Fruit fly (Drosophila melanogaster) whole organism, embryonic: ENCODE results near the gene nop5.
A peak's percentile ranks its signal among the peaks of the same experiment; 100 is the strongest.

Source experiments
- Ada2b ChIP-seq: fragments of 200-800 bp; sonication (Bioruptor generic); IDR thresholded peaks from 2 replicates; pipeline ENCODE4 v1.3.6; 2022; ENCODE audit warnings: missing biosample characterization, missing genetic modification characterization
- Atf-2 ChIP-seq: fragments of 200-800 bp; sonication (Bioruptor generic); optimal IDR thresholded peaks from 2 replicates; lab custom pipeline; 2016; ENCODE audit warnings: missing biosample characterization, missing genetic modification characterization
- Awh ChIP-seq: fragments of 200-800 bp; sonication (Bioruptor generic); IDR thresholded peaks from 2 replicates; pipeline ENCODE4, ENCODE4 v1.3.6; 2022; ENCODE audit warnings: missing biosample characterization, missing genetic modification characterization
- BtbVII ChIP-seq: fragments of 200-800 bp; sonication (Bioruptor generic); optimal IDR thresholded peaks from 3 replicates; lab custom pipeline; 2017; ENCODE audit warnings: missing biosample characterization, mild to moderate bottlenecking, missing genetic modification characterization
- CG10565 ChIP-seq: fragments of 200-800 bp; sonication (Bioruptor generic); optimal IDR thresholded peaks from 3 replicates; lab custom pipeline; 2016; ENCODE audit warnings: missing biosample characterization, mild to moderate bottlenecking, missing genetic modification characterization
- CG11398 ChIP-seq: fragments of 200-800 bp; sonication (Bioruptor generic); optimal IDR thresholded peaks from 2 replicates; lab custom pipeline; 2016; ENCODE audit warnings: missing biosample characterization, missing genetic modification characterization
- CG12744 ChIP-seq: fragments of 200-800 bp; sonication (Bioruptor generic); optimal IDR thresholded peaks from 2 replicates; lab custom pipeline; 2016; ENCODE audit warnings: missing biosample characterization, missing genetic modification characterization
- CG12769 ChIP-seq: fragments of 200-800 bp; sonication (Bioruptor generic); optimal IDR thresholded peaks from 2 replicates; lab custom pipeline; 2019; ENCODE audit warnings: missing biosample characterization, mild to moderate bottlenecking, missing genetic modification characterization, moderate library complexity
- CG13287 ChIP-seq: fragments of 200-800 bp; sonication (Bioruptor generic); IDR thresholded peaks from 2 replicates; pipeline ENCODE4 v1.3.6; 2022; ENCODE audit warnings: missing biosample characterization, missing genetic modification characterization; ENCODE audit not compliant: partially characterized antibody
- CG13296 ChIP-seq: fragments of 200-800 bp; sonication (Bioruptor generic); optimal IDR thresholded peaks from 3 replicates; lab custom pipeline; 2018; ENCODE audit warnings: missing biosample characterization, mild to moderate bottlenecking, missing genetic modification characterization
- CG14860 ChIP-seq: fragments of 200-800 bp; sonication (Bioruptor generic); IDR thresholded peaks from 3 replicates; pipeline ENCODE4 v1.3.6; 2022; ENCODE audit warnings: missing biosample characterization, missing genetic modification characterization; ENCODE audit not compliant: partially characterized antibody
- CG15696 ChIP-seq: fragments of 200-800 bp; sonication (Bioruptor generic); optimal IDR thresholded peaks from 2 replicates; lab custom pipeline; 2019; ENCODE audit warnings: missing biosample characterization, mild to moderate bottlenecking, missing genetic modification characterization, moderate library complexity
- CG1603 ChIP-seq: fragments of 200-800 bp; sonication (Bioruptor generic); optimal IDR thresholded peaks from 2 replicates; lab custom pipeline; 2019; ENCODE audit warnings: missing biosample characterization, mild to moderate bottlenecking, missing genetic modification characterization, moderate library complexity
- CG16863 ChIP-seq: fragments of 200-800 bp; sonication (Bioruptor generic); optimal IDR thresholded peaks from 3 replicates; lab custom pipeline; 2016; ENCODE audit warnings: missing biosample characterization, missing genetic modification characterization
- CG2129 ChIP-seq: fragments of 200-800 bp; sonication (Bioruptor generic); IDR thresholded peaks from 2 replicates; pipeline ENCODE4 v1.3.6; 2022; ENCODE audit warnings: missing biosample characterization, missing genetic modification characterization; ENCODE audit not compliant: partially characterized antibody
- CG3065 ChIP-seq: fragments of 200-800 bp; sonication (Bioruptor generic); optimal IDR thresholded peaks from 2 replicates; lab custom pipeline; 2016; ENCODE audit warnings: missing biosample characterization, missing genetic modification characterization
- CG3281 ChIP-seq: fragments of 200-800 bp; sonication (Bioruptor generic); optimal IDR thresholded peaks from 3 replicates; lab custom pipeline; 2017; ENCODE audit warnings: missing biosample characterization, mild to moderate bottlenecking, missing genetic modification characterization
- CG33557 ChIP-seq: fragments of 200-800 bp; sonication (Bioruptor generic); optimal IDR thresholded peaks from 2 replicates; lab custom pipeline; 2019; ENCODE audit warnings: missing biosample characterization, mild to moderate bottlenecking, missing genetic modification characterization, moderate library complexity
- CG6854 ChIP-seq: fragments of 200-800 bp; sonication (Bioruptor generic); optimal IDR thresholded peaks from 3 replicates; lab custom pipeline; 2017; ENCODE audit warnings: missing biosample characterization, mild to moderate bottlenecking, missing genetic modification characterization
- CG8478 ChIP-seq: fragments of >200 bp; optimal IDR thresholded peaks from 2 replicates; lab custom pipeline; 2018
- CG9609 ChIP-seq: fragments of 200-800 bp; sonication (Bioruptor generic); optimal IDR thresholded peaks from 3 replicates; lab custom pipeline; 2016; ENCODE audit warnings: missing biosample characterization, missing genetic modification characterization
- CG9797 ChIP-seq: fragments of 200-800 bp; sonication (Bioruptor generic); optimal IDR thresholded peaks from 3 replicates; lab custom pipeline; 2018; ENCODE audit warnings: missing biosample characterization, mild to moderate bottlenecking, missing genetic modification characterization
- Dip2 ChIP-seq: fragments of 200-800 bp; sonication (Bioruptor generic); IDR thresholded peaks from 2 replicates; pipeline ENCODE4 v1.3.6; 2022; ENCODE audit warnings: missing biosample characterization, missing genetic modification characterization
- E2f2 ChIP-seq: fragments of 200-800 bp; sonication (Bioruptor generic); IDR thresholded peaks from 2 replicates; pipeline ENCODE4 v1.3.6; 2022; ENCODE audit warnings: missing biosample characterization, missing genetic modification characterization
- Ets65A ChIP-seq: fragments of 200-800 bp; sonication (Bioruptor generic); peaks from one replicate; lab custom pipeline; 2016; ENCODE audit warnings: missing biosample characterization, missing genetic modification characterization
- HmgD ChIP-seq: fragments of 200-800 bp; sonication (Bioruptor generic); optimal IDR thresholded peaks from 3 replicates; lab custom pipeline; 2016; ENCODE audit warnings: missing biosample characterization, missing genetic modification characterization
- Jarid2 ChIP-seq: fragments of 200-800 bp; sonication (Bioruptor generic); optimal IDR thresholded peaks from 3 replicates; lab custom pipeline; 2017; ENCODE audit warnings: mild to moderate bottlenecking, missing biosample characterization, missing genetic modification reagents, missing genetic modification characterization
- Lhr ChIP-seq: fragments of 200-800 bp; sonication (Bioruptor generic); optimal IDR thresholded peaks from 3 replicates; lab custom pipeline; 2017; ENCODE audit warnings: mild to moderate bottlenecking, missing biosample characterization, missing genetic modification reagents, missing genetic modification characterization
- Opbp ChIP-seq: fragments of 200-800 bp; sonication (Bioruptor generic); IDR thresholded peaks from 3 replicates; pipeline ENCODE4 v1.3.6; 2022; ENCODE audit warnings: missing biosample characterization, missing genetic modification characterization; ENCODE audit not compliant: partially characterized antibody
- Rx ChIP-seq: fragments of 200-800 bp; sonication (Bioruptor generic); IDR thresholded peaks from 2 replicates; pipeline ENCODE4 v1.3.6; 2022; ENCODE audit warnings: missing biosample characterization, missing genetic modification characterization
- Tbp ChIP-seq: fragments of >200 bp; optimal IDR thresholded peaks from 2 replicates; lab custom pipeline; 2018; ENCODE audit warnings: missing biosample characterization, missing genetic modification characterization
- Trl ChIP-seq, 3 experiments: fragments of >200 bp in 2 of 3; fragments of 200-800 bp in 1 of 3; sonication (Bioruptor generic) in 1 of 3; optimal IDR thresholded peaks; 2 replicates in 1 of 3; 3 replicates in 2 of 3; lab custom pipeline; 2016 to 2017; ENCODE audit warnings: missing biosample characterization in 1 of 3, missing genetic modification characterization in 1 of 3
- aop ChIP-seq: fragments of 200-800 bp; sonication (Bioruptor generic); IDR thresholded peaks from 2 replicates; pipeline ENCODE4 v1.3.6; 2022; ENCODE audit warnings: missing biosample characterization, missing genetic modification characterization
- ap ChIP-seq: fragments of 200-800 bp; sonication (Bioruptor generic); IDR thresholded peaks from 2 replicates; pipeline ENCODE4 v1.3.6; 2022; ENCODE audit warnings: missing biosample characterization, missing genetic modification characterization
- chinmo ChIP-seq: fragments of 200-800 bp; sonication (Bioruptor generic); IDR thresholded peaks from 4 replicates; pipeline ENCODE4 v1.3.6; 2022; ENCODE audit warnings: missing biosample characterization, missing genetic modification characterization; ENCODE audit not compliant: partially characterized antibody
- cwo ChIP-seq: fragments of 200-800 bp; sonication (Bioruptor generic); optimal IDR thresholded peaks from 3 replicates; lab custom pipeline; 2017; ENCODE audit warnings: missing biosample characterization, missing genetic modification characterization, mild to moderate bottlenecking, moderate library complexity, missing genetic modification reagents
- grau ChIP-seq: fragments of 200-800 bp; optimal IDR thresholded peaks from 3 replicates; lab custom pipeline; 2019; ENCODE audit warnings: missing biosample characterization, mild to moderate bottlenecking, missing genetic modification characterization, moderate library complexity
- mld ChIP-seq: fragments of 200-800 bp; sonication (Bioruptor generic); IDR thresholded peaks from 3 replicates; pipeline ENCODE4 v1.3.6; 2022; ENCODE audit warnings: missing biosample characterization, missing genetic modification characterization; ENCODE audit not compliant: partially characterized antibody
- oc ChIP-seq: fragments of 200-800 bp; sonication (Bioruptor generic); optimal IDR thresholded peaks from 2 replicates; lab custom pipeline; 2018; ENCODE audit warnings: missing biosample characterization, mild to moderate bottlenecking, missing genetic modification characterization, moderate library complexity
- pita ChIP-seq: fragments of 200-800 bp; sonication (Bioruptor generic); optimal IDR thresholded peaks from 2 replicates; lab custom pipeline; 2017; ENCODE audit warnings: missing biosample characterization, mild to moderate bottlenecking, missing genetic modification characterization
- psq ChIP-seq: fragments of 200-800 bp; sonication (Bioruptor generic); optimal IDR thresholded peaks from 2 replicates; lab custom pipeline; 2017; ENCODE audit warnings: missing biosample characterization, missing genetic modification characterization
- pum ChIP-seq: fragments of 200-800 bp; sonication (Bioruptor generic); optimal IDR thresholded peaks from 2 replicates; lab custom pipeline; 2016; ENCODE audit warnings: missing biosample characterization, missing genetic modification characterization
- scrt ChIP-seq: fragments of 200-800 bp; sonication (Bioruptor generic); optimal IDR thresholded peaks from 2 replicates; lab custom pipeline; 2018; ENCODE audit warnings: missing biosample characterization, mild to moderate bottlenecking, missing genetic modification characterization, moderate library complexity
- sd ChIP-seq: fragments of 200-800 bp; sonication (Bioruptor generic); optimal IDR thresholded peaks from 3 replicates; lab custom pipeline; 2018; ENCODE audit warnings: missing biosample characterization, mild to moderate bottlenecking, missing genetic modification characterization, moderate library complexity
- sens ChIP-seq: fragments of 200-800 bp; sonication (Bioruptor generic); peaks from one replicate; lab custom pipeline; 2016; ENCODE audit warnings: missing biosample characterization, missing genetic modification characterization
- slou ChIP-seq: fragments of 200-800 bp; sonication (Bioruptor generic); optimal IDR thresholded peaks from 3 replicates; lab custom pipeline; 2016; ENCODE audit warnings: missing biosample characterization, missing genetic modification characterization
- so ChIP-seq: fragments of 200-800 bp; sonication (Bioruptor generic); IDR thresholded peaks from 3 replicates; pipeline ENCODE4 v1.3.6; 2022; ENCODE audit warnings: missing biosample characterization, missing genetic modification characterization
- sr ChIP-seq: fragments of 200-800 bp; sonication (Bioruptor generic); IDR thresholded peaks from 3 replicates; pipeline ENCODE4 v1.3.6; 2022; ENCODE audit warnings: missing biosample characterization, missing genetic modification characterization
- tin ChIP-seq: fragments of 200-800 bp; sonication (Bioruptor generic); optimal IDR thresholded peaks from 3 replicates; lab custom pipeline; 2016; ENCODE audit warnings: missing biosample characterization, missing genetic modification characterization
- tna ChIP-seq: fragments of 200-800 bp; sonication (Bioruptor generic); IDR thresholded peaks from 2 replicates; pipeline ENCODE4 v1.3.6; 2022; ENCODE audit warnings: missing biosample characterization, missing genetic modification characterization; ENCODE audit not compliant: partially characterized antibody
- ttk ChIP-seq: fragments of 200-800 bp; sonication (Bioruptor generic); IDR thresholded peaks from 2 replicates; pipeline ENCODE4 v2.1.2; 2022; ENCODE audit warnings: missing biosample characterization, missing genetic modification characterization
- yki ChIP-seq: fragments of >200 bp; optimal IDR thresholded peaks from 3 replicates; lab custom pipeline; 2018

The nop5 gene

dm6 chr2L:6918517-6919202, at the start of gene nop5 (continued):
- TF ChIP-seq CG1603 (peak; percentile 49), scrt (no peak), CG2129 (GFP tag; lab: Robert Waterston, UW) (no peak), sens (GFP tag; lab: Kevin White, UChicago) (peak; percentile 5), BtbVII (GFP tag; lab: Kevin White, UChicago) (peak; percentile 57), so (GFP tag; lab: Robert Waterston, UW) (no peak), ttk (GFP tag; lab: Robert Waterston, UW) (no peak), Awh (no peak), Jarid2 (GFP tag; lab: Kevin White, UChicago) (no peak), tna (GFP tag; lab: Robert Waterston, UW) (no peak), CG9797 (GFP tag; lab: Kevin White, UChicago) (no peak), sr (no peak), CG13296 (GFP tag; lab: Kevin White, UChicago) (peak; percentile 81), yki (lab: Kevin White, UChicago) (no peak), slou (GFP tag; lab: Kevin White, UChicago) (no peak), CG3281 (GFP tag; lab: Kevin White, UChicago) (peak; percentile 84), CG3065 (GFP tag; lab: Kevin White, UChicago) (no peak), CG10565 (GFP tag; lab: Kevin White, UChicago) (no peak), E2f2 (GFP tag; lab: Robert Waterston, UW) (no peak), psq (GFP tag; lab: Kevin White, UChicago) (peak; percentile 20), Ada2b (GFP tag; lab: Robert Waterston, UW) (no peak), CG9609 (GFP tag; lab: Kevin White, UChicago) (no peak), aop (no peak), Trl (optimal IDR thresholded peaks at IDR 0.05; lab: Kevin White, UChicago) (no peak), Trl (GFP tag; optimal IDR thresholded peaks at IDR 0.05; lab: Kevin White, UChicago) (no peak), mld (GFP tag; lab: Robert Waterston, UW) (no peak), CG11398 (GFP tag; lab: Kevin White, UChicago) (no peak), Lhr (no peak), CG14860 (GFP tag; lab: Robert Waterston, UW) (no peak), CG33557 (GFP tag; lab: Kevin White, UChicago) (peak; percentile 74), cwo (GFP tag; lab: Kevin White, UChicago) (peak; percentile 88), oc (no peak), sd (peak; percentile 44), Opbp (no peak)

- TF ChIP-seq tin (GFP tag; lab: Kevin White, UChicago) (peak; percentile 38), pum (GFP tag; lab: Kevin White, UChicago) (peak; percentile 1), Ets65A (GFP tag; lab: Kevin White, UChicago) (peak; percentile 89), Tbp (GFP tag; lab: Kevin White, UChicago) (no peak), CG12769 (tag; lab: Kevin White, UChicago) (no peak), pita (GFP tag; lab: Kevin White, UChicago) (no peak), HmgD (peak; percentile 8), grau (tag; lab: Kevin White, UChicago) (peak; percentile 44), Rx (GFP tag; lab: Robert Waterston, UW) (no peak), CG12744 (GFP tag; lab: Kevin White, UChicago) (no peak), ap (GFP tag; lab: Robert Waterston, UW) (no peak), Dip2 (GFP tag; lab: Robert Waterston, UW) (no peak), CG8478 (lab: Kevin White, UChicago) (no peak), CG16863 (peak; percentile 39), Atf-2 (peak; percentile 38), CG6854 (peak; percentile 60), chinmo (GFP tag; lab: Robert Waterston, UW) (no peak; the same call in 3 of the 4 replicates), CG13287 (GFP tag; lab: Robert Waterston, UW) (peak; percentile 83), CG15696 (no peak)
Measured at dm6 chr2L:6968013-6968517, 49.5 kb upstream of the nop5 start.
